Worm (Caenorhabditis elegans): ENCODE data around the gene npr-33.
A peak's percentile ranks its signal among the peaks of the same experiment; 100 is the strongest.

DNA sequence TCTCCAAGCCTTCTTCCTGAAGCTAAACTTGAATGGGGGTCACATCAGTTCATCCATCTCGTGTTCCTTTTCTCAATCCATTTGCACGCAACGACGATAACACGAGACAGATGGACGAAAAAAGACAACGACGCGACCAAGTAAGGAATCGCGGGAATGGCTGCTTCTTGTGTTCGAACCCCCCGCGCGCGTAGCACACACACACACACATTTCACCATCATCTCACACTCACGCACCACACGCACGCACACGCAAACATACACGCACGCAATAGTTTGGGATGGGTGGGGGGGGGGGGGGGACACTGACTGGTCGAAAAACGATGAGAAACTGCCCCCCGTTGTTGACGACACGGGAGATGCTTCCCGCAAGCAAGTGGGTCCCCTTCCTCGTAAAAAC lies 33.5 kb upstream of the npr-33 start:
- TF ChIP-seq ama-1 (optimal IDR thresholded peaks at IDR 0.05) (no peak), pes-1 (GFP tag; IDR thresholded peaks at IDR 0.05) (no peak), ceh-36 (tag; optimal IDR thresholded peaks at IDR 0.05) (no peak), F13C5.2 (tag; optimal IDR thresholded peaks at IDR 0.05) (no peak), tra-4 (tag; optimal IDR thresholded peaks at IDR 0.05) (no peak), hmg-4 (GFP tag; optimal IDR thresholded peaks at IDR 0.05) (peak; percentile 77), aly-1 (tag; optimal IDR thresholded peaks at IDR 0.05) (no peak), tbx-11 (GFP tag; IDR thresholded peaks at IDR 0.05) (no peak), hmbx-1 (tag; optimal IDR thresholded peaks at IDR 0.05) (no peak), scrt-1 (GFP tag; IDR thresholded peaks at IDR 0.05) (no peak), flt-1 (GFP tag; IDR thresholded peaks at IDR 0.05) (no peak), B0310.2 (tag; optimal IDR thresholded peaks at IDR 0.05) (no peak)
